Worm (Caenorhabditis elegans) whole organism, early embryonic: ENCODE results near the gene srj-39.

Experiments used
- aly-1 ChIP-seq: sonication (generic microtip); optimal IDR thresholded peaks from 2 replicates; lab custom pipeline; 2016; ENCODE audit warnings: missing genetic modification characterization, missing compliant biosample characterization
- flt-1 ChIP-seq: fragments of 200-800 bp; sonication (Bioruptor generic); IDR thresholded peaks from 2 replicates; pipeline ENCODE4 v1.3.6; 2022; ENCODE audit warnings: missing genetic modification characterization, missing compliant biosample characterization
- hmg-4 ChIP-seq: fragments of 200-800 bp; sonication (Bioruptor generic); optimal IDR thresholded peaks from 2 replicates; lab custom pipeline; 2018; ENCODE audit warnings: mild to moderate bottlenecking, missing genetic modification characterization, missing compliant biosample characterization

DNA sequence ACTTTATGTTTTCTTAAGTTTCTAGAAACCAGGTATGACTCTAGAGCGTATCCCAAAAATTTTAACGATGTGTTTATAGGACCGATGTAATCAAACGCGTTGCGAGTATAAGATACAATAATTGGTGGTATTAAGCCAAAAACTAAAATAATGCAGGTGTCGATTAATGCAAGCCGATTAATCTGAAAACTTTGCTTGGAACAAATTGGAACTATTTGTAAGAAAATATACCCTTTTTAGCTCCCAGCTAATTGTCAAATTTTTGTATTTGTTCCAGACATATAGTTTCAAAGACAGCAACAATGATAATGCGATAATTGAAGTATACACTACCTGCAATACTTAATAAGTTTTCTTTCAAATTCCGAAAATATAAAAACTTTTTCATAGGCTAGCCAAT, 23.1 kb upstream of the srj-39 start, which contains the start of gene srh-211:
- TF ChIP-seq hmg-4 (GFP tag; lab: Kevin White, UChicago), result no peak
- TF ChIP-seq flt-1 (GFP tag; lab: Robert Waterston, UW), result no peak
- TF ChIP-seq aly-1, result no peak
